Fruit fly (Drosophila melanogaster): Measurements from ENCODE around the gene Sfp24C1.
A peak's percentile ranks its signal among the peaks of the same experiment; 100 is the strongest.

Gene Sfp24C1

dm6 chr2L:3657349-3658142, 42.9 kb upstream of the Sfp24C1 start (continued):
- TF ChIP-seq Ets97D (GFP tag; optimal IDR thresholded peaks at IDR 0.05) (peak; percentile 64), dm (GFP tag; optimal IDR thresholded peaks at IDR 0.05) (peak; percentile 40), Ravus (GFP tag; IDR thresholded peaks at IDR 0.05) (no peak), Fer2 (tag; optimal IDR thresholded peaks at IDR 0.05) (no peak), odd (GFP tag; optimal IDR thresholded peaks at IDR 0.05) (no peak), crp (GFP tag; optimal IDR thresholded peaks at IDR 0.05) (no peak), sim (GFP tag; IDR thresholded peaks at IDR 0.05) (no peak), CG3847 (GFP tag; IDR thresholded peaks at IDR 0.05) (peak; percentile 44; the same call in 1 of the 2 replicates), Mes4 (GFP tag; optimal IDR thresholded peaks at IDR 0.05) (peak; percentile 50), CrebB (tag; optimal IDR thresholded peaks at IDR 0.05) (no peak), CG8089 (GFP tag; optimal IDR thresholded peaks at IDR 0.05) (peak; percentile 21), pzg (GFP tag; optimal IDR thresholded peaks at IDR 0.05) (peak; percentile 31), lov (optimal IDR thresholded peaks at IDR 0.05) (no peak), lov (GFP tag; IDR thresholded peaks at IDR 0.05) (no peak), Six4 (GFP tag; optimal IDR thresholded peaks at IDR 0.05) (peak; percentile 6), CG30431 (GFP tag; optimal IDR thresholded peaks at IDR 0.05) (no peak), prd (optimal IDR thresholded peaks at IDR 0.05) (no peak), prd (GFP tag; IDR thresholded peaks at IDR 0.05) (peak; percentile 72), CG8944 (GFP tag; optimal IDR thresholded peaks at IDR 0.05) (no peak), gcm (GFP tag; optimal IDR thresholded peaks at IDR 0.05) (no peak), CG12391 (tag; optimal IDR thresholded peaks at IDR 0.05) (peak; percentile 40), CG17912 (GFP tag; optimal IDR thresholded peaks at IDR 0.05) (peak; percentile 45), tgo (GFP tag; IDR thresholded peaks at IDR 0.05) (no peak; the same call in 2 of the 3 replicates), Ssrp (tag; optimal IDR thresholded peaks at IDR 0.05) (no peak), CG6175 (GFP tag; IDR thresholded peaks at IDR 0.05) (no peak), Sin3A (optimal IDR thresholded peaks at IDR 0.05) (no peak), CG18599 (GFP tag; optimal IDR thresholded peaks at IDR 0.05) (peak; percentile 48), hbn (GFP tag; IDR thresholded peaks at IDR 0.05; ENCODE audit: partially characterized antibody) (no peak), sob (GFP tag; IDR thresholded peaks at IDR 0.05) (peak; percentile 74), CG15073 (GFP tag; optimal IDR thresholded peaks at IDR 0.05) (no peak), CG7839 (tag; optimal IDR thresholded peaks at IDR 0.05) (peak; percentile 50), CG13624 (GFP tag; optimal IDR thresholded peaks at IDR 0.05) (peak; percentile 70), CG1233 (GFP tag; optimal IDR thresholded peaks at IDR 0.05) (peak; percentile 43), dpn (GFP tag; optimal IDR thresholded peaks at IDR 0.05) (peak; percentile 43 to 71), wek (GFP tag; optimal IDR thresholded peaks at IDR 0.05) (peak; percentile 38), CG14965 (GFP tag; optimal IDR thresholded peaks at IDR 0.05; ENCODE audit: borderline replicate concordance) (no peak), CG34422 (GFP tag; IDR thresholded peaks at IDR 0.05) (peak; percentile 73), CG6813 (GFP tag; optimal IDR thresholded peaks at IDR 0.05) (no peak), CG12104 (GFP tag; optimal IDR thresholded peaks at IDR 0.05) (no peak), dysf (GFP tag; IDR thresholded peaks at IDR 0.05) (peak; percentile 3; the same call in 1 of the 3 replicates), Gug (GFP tag; IDR thresholded peaks at IDR 0.05) (0 out of 4 replicates have a peak, but pooled peaks have one; percentile 12), Hmr (GFP tag; optimal IDR thresholded peaks at IDR 0.05) (peak; percentile 64), CG6854 (GFP tag; optimal IDR thresholded peaks at IDR 0.05) (no peak), MTF-1 (GFP tag; optimal IDR thresholded peaks at IDR 0.05; ENCODE audit: borderline replicate concordance) (peak; percentile 26), CG33557 (GFP tag; optimal IDR thresholded peaks at IDR 0.05) (no peak), mirr (GFP tag; optimal IDR thresholded peaks at IDR 0.05) (peak; percentile 56), Hr78 (GFP tag; optimal IDR thresholded peaks at IDR 0.05) (no peak), pan (optimal IDR thresholded peaks at IDR 0.05) (no peak), pan (GFP tag; optimal IDR thresholded peaks at IDR 0.05 in 1 of 2, IDR thresholded peaks at IDR 0.05 in 1 of 2) (peak in 1 of 2 experiments; percentile 35)
